Fruit fly (Drosophila melanogaster) whole organism, embryonic: Measurements from ENCODE around the gene elB.

Experiments used
- Abd-B ChIP-seq: fragments of 200-800 bp; sonication (Bioruptor generic); optimal IDR thresholded peaks from 2 replicates; lab custom pipeline; 2018; ENCODE audit warnings: missing biosample characterization, mild to moderate bottlenecking, missing genetic modification characterization, moderate library complexity
- Aef1 ChIP-seq: fragments of 200-800 bp; sonication (Bioruptor generic); IDR thresholded peaks from 3 replicates; pipeline ENCODE4 v1.3.6; 2022; ENCODE audit warnings: missing biosample characterization, missing genetic modification characterization
- Atf3 ChIP-seq: fragments of 200-800 bp; sonication (Bioruptor generic); optimal IDR thresholded peaks from 3 replicates; lab custom pipeline; 2016; ENCODE audit warnings: missing biosample characterization, missing genetic modification characterization
- B-H1 ChIP-seq: fragments of 200-800 bp; sonication (Bioruptor generic); IDR thresholded peaks from 3 replicates; pipeline ENCODE4 v1.3.6; 2022; ENCODE audit warnings: missing biosample characterization, missing genetic modification characterization
- Bgb ChIP-seq: fragments of 200-800 bp; sonication (Bioruptor generic); IDR thresholded peaks from 2 replicates; pipeline ENCODE4 v1.3.6; 2022; ENCODE audit warnings: missing biosample characterization, missing genetic modification characterization; ENCODE audit not compliant: partially characterized antibody
- CG10543 ChIP-seq: fragments of 200-800 bp; sonication (Bioruptor generic); optimal IDR thresholded peaks from 3 replicates; lab custom pipeline; 2017; ENCODE audit warnings: missing biosample characterization, mild to moderate bottlenecking, missing genetic modification characterization, moderate library complexity
- CG12659 ChIP-seq: fragments of 200-800 bp; sonication (Bioruptor generic); optimal IDR thresholded peaks from 3 replicates; lab custom pipeline; 2017; ENCODE audit warnings: mild to moderate bottlenecking, missing biosample characterization, missing genetic modification reagents, missing genetic modification characterization
- CG13424 ChIP-seq: fragments of 200-800 bp; sonication (Bioruptor generic); optimal IDR thresholded peaks from 2 replicates; lab custom pipeline; 2019; ENCODE audit warnings: missing biosample characterization, mild to moderate bottlenecking, missing genetic modification characterization, moderate library complexity
- CG15269 ChIP-seq: fragments of 200-800 bp; sonication (Bioruptor generic); optimal IDR thresholded peaks from 2 replicates; lab custom pipeline; 2018; ENCODE audit warnings: missing biosample characterization, mild to moderate bottlenecking, missing genetic modification characterization, moderate library complexity
- CG1647 ChIP-seq: fragments of 200-800 bp; sonication (Bioruptor generic); optimal IDR thresholded peaks from 3 replicates; lab custom pipeline; 2016; ENCODE audit warnings: missing biosample characterization, missing genetic modification characterization
- CG18476 ChIP-seq: fragments of 200-800 bp; sonication (Bioruptor generic); optimal IDR thresholded peaks from 2 replicates; lab custom pipeline; 2016; ENCODE audit warnings: missing biosample characterization, mild to moderate bottlenecking, missing genetic modification characterization
- CG2120 ChIP-seq: fragments of 200-800 bp; sonication (Bioruptor generic); optimal IDR thresholded peaks from 3 replicates; lab custom pipeline; 2016; ENCODE audit warnings: missing biosample characterization, missing genetic modification characterization
- CG2202 ChIP-seq: fragments of 200-800 bp; sonication (Bioruptor generic); optimal IDR thresholded peaks from 2 replicates; lab custom pipeline; 2018; ENCODE audit warnings: missing biosample characterization, mild to moderate bottlenecking, missing genetic modification characterization
- CG30431 ChIP-seq: fragments of 200-800 bp; sonication (Bioruptor generic); optimal IDR thresholded peaks from 2 replicates; lab custom pipeline; 2017; ENCODE audit warnings: missing biosample characterization, missing genetic modification characterization
- CG33557 ChIP-seq: fragments of 200-800 bp; sonication (Bioruptor generic); optimal IDR thresholded peaks from 2 replicates; lab custom pipeline; 2019; ENCODE audit warnings: missing biosample characterization, mild to moderate bottlenecking, missing genetic modification characterization, moderate library complexity
- CG5180 ChIP-seq: fragments of 200-800 bp; sonication (Bioruptor generic); optimal IDR thresholded peaks from 3 replicates; lab custom pipeline; 2017; ENCODE audit warnings: missing biosample characterization, missing genetic modification characterization, mild to moderate bottlenecking, moderate library complexity, missing genetic modification reagents
- CG5953 ChIP-seq: fragments of 200-800 bp; sonication (Bioruptor generic); IDR thresholded peaks from 2 replicates; pipeline ENCODE4 v1.3.6; 2022; ENCODE audit warnings: missing biosample characterization, missing genetic modification characterization
- CG6765 ChIP-seq: fragments of 200-800 bp; sonication (Bioruptor generic); optimal IDR thresholded peaks from 3 replicates; lab custom pipeline; 2017; ENCODE audit warnings: missing biosample characterization, mild to moderate bottlenecking, missing genetic modification characterization
- CG8359 ChIP-seq: fragments of 200-800 bp; sonication (Bioruptor generic); optimal IDR thresholded peaks from 2 replicates; lab custom pipeline; 2017; ENCODE audit warnings: missing biosample characterization, mild to moderate bottlenecking, missing genetic modification characterization, borderline replicate concordance
- CrebB ChIP-seq: fragments of 200-800 bp; sonication (Bioruptor generic); optimal IDR thresholded peaks from 3 replicates; lab custom pipeline; 2018; ENCODE audit warnings: missing biosample characterization, mild to moderate bottlenecking, missing genetic modification characterization
- Dfd ChIP-seq, 2 experiments: fragments of >200 bp; optimal IDR thresholded peaks; 2 replicates each; lab custom pipeline; 2017; ENCODE audit warnings: missing biosample characterization in 2 of 2, missing genetic modification characterization in 2 of 2
- E2f2 ChIP-seq: fragments of 200-800 bp; sonication (Bioruptor generic); IDR thresholded peaks from 2 replicates; pipeline ENCODE4 v1.3.6; 2022; ENCODE audit warnings: missing biosample characterization, missing genetic modification characterization
- Elba2 ChIP-seq: fragments of 200-800 bp; sonication (Bioruptor generic); optimal IDR thresholded peaks from 3 replicates; lab custom pipeline; 2016; ENCODE audit warnings: missing biosample characterization, missing genetic modification characterization
- HLH4C ChIP-seq: fragments of 200-800 bp; sonication (Bioruptor generic); IDR thresholded peaks from 3 replicates; pipeline ENCODE4 v1.3.6; 2022; ENCODE audit warnings: missing biosample characterization, missing genetic modification characterization; ENCODE audit not compliant: partially characterized antibody
- Hr78 ChIP-seq, 2 experiments: fragments of 200-800 bp in 1 of 2; fragments of >200 bp in 1 of 2; sonication (Bioruptor generic) in 1 of 2; optimal IDR thresholded peaks; 2 replicates each; lab custom pipeline; 2017 to 2019; ENCODE audit warnings: missing biosample characterization in 2 of 2, missing genetic modification characterization in 2 of 2, mild to moderate bottlenecking in 1 of 2, moderate library complexity in 1 of 2
- Hsf ChIP-seq: fragments of 200-800 bp; sonication (Bioruptor generic); optimal IDR thresholded peaks from 3 replicates; lab custom pipeline; 2016; ENCODE audit warnings: missing biosample characterization, missing genetic modification characterization
- Lhr ChIP-seq: fragments of 200-800 bp; sonication (Bioruptor generic); optimal IDR thresholded peaks from 3 replicates; lab custom pipeline; 2017; ENCODE audit warnings: mild to moderate bottlenecking, missing biosample characterization, missing genetic modification reagents, missing genetic modification characterization
- Trl ChIP-seq, 3 experiments: fragments of >200 bp in 2 of 3; fragments of 200-800 bp in 1 of 3; sonication (Bioruptor generic) in 1 of 3; optimal IDR thresholded peaks; 2 replicates in 1 of 3; 3 replicates in 2 of 3; lab custom pipeline; 2016 to 2017; ENCODE audit warnings: missing biosample characterization in 1 of 3, missing genetic modification characterization in 1 of 3
- ara ChIP-seq: fragments of 200-800 bp; sonication (Bioruptor generic); IDR thresholded peaks from 2 replicates; pipeline ENCODE4 v1.3.6; 2022; ENCODE audit warnings: missing biosample characterization, missing genetic modification characterization
- bsh ChIP-seq, 2 experiments: fragments of 200-800 bp; sonication (Bioruptor generic); optimal IDR thresholded peaks; 2 replicates each; lab custom pipeline; 2017 to 2018; ENCODE audit warnings: mild to moderate bottlenecking in 2 of 2, missing biosample characterization in 2 of 2, missing genetic modification characterization in 2 of 2, moderate library complexity in 1 of 2
- dm ChIP-seq: fragments of 200-800 bp; sonication (Bioruptor generic); optimal IDR thresholded peaks from 3 replicates; lab custom pipeline; 2016; ENCODE audit warnings: missing biosample characterization, missing genetic modification characterization
- gce ChIP-seq: fragments of 200-800 bp; sonication (Bioruptor generic); IDR thresholded peaks from 3 replicates; pipeline ENCODE4 v1.3.6; 2022; ENCODE audit warnings: missing biosample characterization, missing genetic modification characterization
- gro ChIP-seq: fragments of 200-800 bp; sonication (Bioruptor generic); optimal IDR thresholded peaks from 2 replicates; lab custom pipeline; 2016; ENCODE audit warnings: missing biosample characterization, missing genetic modification characterization
- hb ChIP-seq: fragments of 200-800 bp; sonication (Bioruptor generic); IDR thresholded peaks from 3 replicates; pipeline ENCODE4 v1.3.6; 2022; ENCODE audit warnings: missing biosample characterization, missing genetic modification characterization; ENCODE audit not compliant: partially characterized antibody
- hkb ChIP-seq, 2 experiments: fragments of 200-800 bp in 1 of 2; fragments of >200 bp in 1 of 2; sonication (Bioruptor generic) in 1 of 2; IDR thresholded peaks in 1 of 2; optimal IDR thresholded peaks in 1 of 2; 2 replicates each; pipeline versions ENCODE4 v1.3.6 to Lab custom; 2017 to 2022; ENCODE audit warnings: missing biosample characterization in 1 of 2, missing genetic modification characterization in 1 of 2
- kni ChIP-seq: fragments of 200-800 bp; sonication (Bioruptor generic); optimal IDR thresholded peaks from 3 replicates; lab custom pipeline; 2017; ENCODE audit warnings: mild to moderate bottlenecking, missing biosample characterization, missing genetic modification reagents, missing genetic modification characterization
- maf-S ChIP-seq: fragments of 200-800 bp; sonication (Bioruptor generic); optimal IDR thresholded peaks from 2 replicates; lab custom pipeline; 2016; ENCODE audit warnings: missing biosample characterization, missing genetic modification characterization
- onecut ChIP-seq: fragments of 200-800 bp; sonication (Bioruptor generic); IDR thresholded peaks from 2 replicates; pipeline ENCODE4 v1.3.6; 2022; ENCODE audit warnings: missing biosample characterization, missing genetic modification characterization
- p53 ChIP-seq: fragments of 200-800 bp; sonication (Bioruptor generic); optimal IDR thresholded peaks from 2 replicates; lab custom pipeline; 2016; ENCODE audit warnings: missing biosample characterization, missing genetic modification characterization
- pan ChIP-seq, 4 experiments: fragments of >200 bp in 3 of 4; fragments of 200-800 bp in 1 of 4; sonication (Bioruptor generic) in 1 of 4; optimal IDR thresholded peaks in 3 of 4; IDR thresholded peaks in 1 of 4; 2 replicates each; pipeline versions ENCODE4 v1.3.6 to Lab custom; 2017 to 2022; ENCODE audit warnings: missing biosample characterization in 2 of 4, missing genetic modification characterization in 2 of 4, mixed read lengths in 1 of 4
- pb ChIP-seq: fragments of 200-800 bp; sonication (Bioruptor generic); optimal IDR thresholded peaks from 3 replicates; lab custom pipeline; 2016; ENCODE audit warnings: missing biosample characterization, missing genetic modification characterization
- peb ChIP-seq: fragments of 200-800 bp; sonication (Bioruptor generic); IDR thresholded peaks from 2 replicates; pipeline ENCODE4 v1.3.6; 2022; ENCODE audit warnings: missing biosample characterization, missing genetic modification characterization
- prd ChIP-seq, 3 experiments: fragments of >200 bp in 2 of 3; fragments of 200-800 bp in 1 of 3; sonication (Bioruptor generic) in 1 of 3; optimal IDR thresholded peaks in 2 of 3; IDR thresholded peaks in 1 of 3; 2 replicates in 2 of 3; 3 replicates in 1 of 3; pipeline versions ENCODE4 v1.3.6 to Lab custom; 2017 to 2022; ENCODE audit warnings: missing biosample characterization in 1 of 3, missing genetic modification characterization in 1 of 3
- sqz ChIP-seq: fragments of 200-800 bp; sonication (Bioruptor generic); optimal IDR thresholded peaks from 3 replicates; lab custom pipeline; 2018; ENCODE audit warnings: missing biosample characterization, mild to moderate bottlenecking, missing genetic modification characterization
- ssp ChIP-seq: fragments of 200-800 bp; sonication (Bioruptor generic); IDR thresholded peaks from 2 replicates; pipeline ENCODE4 v1.3.6; 2022; ENCODE audit warnings: missing biosample characterization, missing genetic modification characterization
- unpg ChIP-seq: fragments of 200-800 bp; sonication (Bioruptor generic); optimal IDR thresholded peaks from 3 replicates; lab custom pipeline; 2018; ENCODE audit warnings: missing biosample characterization, mild to moderate bottlenecking, missing genetic modification characterization, moderate library complexity
- wdn ChIP-seq: fragments of 200-800 bp; sonication (Bioruptor generic); IDR thresholded peaks from 2 replicates; pipeline ENCODE4 v1.3.6; 2022; ENCODE audit warnings: missing biosample characterization, missing genetic modification characterization

Gene elB

DNA sequence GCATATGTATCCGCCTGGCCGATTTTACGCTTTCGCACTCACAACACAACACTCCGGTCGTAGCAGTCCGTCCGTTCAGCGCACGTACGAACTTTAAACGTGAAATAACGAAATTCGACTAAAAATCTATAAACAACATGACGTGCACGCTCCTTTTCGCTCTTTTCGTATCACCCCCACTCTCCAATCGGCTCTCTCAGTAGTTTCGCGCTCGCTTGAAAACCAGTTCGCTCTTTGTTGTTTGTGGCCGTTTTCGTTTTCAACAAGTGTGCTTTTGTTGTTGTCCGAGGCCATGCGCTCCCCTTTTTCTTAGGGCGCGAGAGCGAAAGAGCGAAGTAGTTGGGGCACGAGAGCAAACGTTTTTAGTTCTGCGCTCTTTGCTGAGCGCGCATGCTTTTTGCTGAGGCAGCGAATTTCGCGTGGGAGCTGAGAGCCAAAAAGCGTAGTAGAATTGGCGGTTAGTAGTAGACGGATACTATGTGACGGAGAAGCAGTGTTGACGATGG lies at the start of gene elB (continued):
- no peak for TF ChIP-seq pan (optimal IDR thresholded peaks at IDR 0.05; lab: Kevin White, UChicago)
- TF ChIP-seq pan (GFP tag; optimal IDR thresholded peaks at IDR 0.05 in 1 of 2, IDR thresholded peaks at IDR 0.05 in 1 of 2) = peak in 1 of 2 experiments; percentile 14
- TF ChIP-seq CG5180 = no peak
- TF ChIP-seq CG15269 (tag; lab: Kevin White, UChicago) = peak; percentile 33
- no peak for TF ChIP-seq ssp (GFP tag; lab: Robert Waterston, UW)
- no peak for TF ChIP-seq CG6765 (GFP tag; lab: Kevin White, UChicago)
- TF ChIP-seq CG5953 (GFP tag; lab: Robert Waterston, UW) = no peak
- TF ChIP-seq Trl (optimal IDR thresholded peaks at IDR 0.05; lab: Kevin White, UChicago) = peak; percentile 98 to 100
- TF ChIP-seq Trl (GFP tag; optimal IDR thresholded peaks at IDR 0.05; lab: Kevin White, UChicago) = peak; percentile 88
- no peak for TF ChIP-seq CG2202
- no peak for TF ChIP-seq CG30431 (GFP tag; lab: Kevin White, UChicago)
- no peak for TF ChIP-seq Atf3 (GFP tag; lab: Kevin White, UChicago)
- no peak for TF ChIP-seq CG18476 (GFP tag; lab: Kevin White, UChicago)
- TF ChIP-seq CG8359 = no peak
- no peak for TF ChIP-seq dm (GFP tag; lab: Kevin White, UChicago)
- no peak for TF ChIP-seq ara (GFP tag; lab: Robert Waterston, UW)
- no peak for TF ChIP-seq CG13424 (tag; lab: Kevin White, UChicago)
- TF ChIP-seq E2f2 (GFP tag; lab: Robert Waterston, UW) = no peak
- TF ChIP-seq Abd-B (GFP tag; lab: Kevin White, UChicago) = no peak
- peak; percentile 40; the same call in 1 of the 2 replicates for TF ChIP-seq Bgb (GFP tag; lab: Robert Waterston, UW)
- TF ChIP-seq sqz = peak; percentile 1
- TF ChIP-seq Hr78 (GFP tag; optimal IDR thresholded peaks at IDR 0.05; lab: Kevin White, UChicago) = no peak
- no peak; the same call in 2 of the 3 replicates for TF ChIP-seq gce (GFP tag; lab: Robert Waterston, UW)
- no peak for TF ChIP-seq Elba2
- TF ChIP-seq gro = peak; percentile 40
- no peak for TF ChIP-seq pb
- TF ChIP-seq CG12659 (GFP tag; lab: Kevin White, UChicago) = no peak
- no peak for TF ChIP-seq CG33557
- peak; percentile 21 for TF ChIP-seq CG2120
- no peak for TF ChIP-seq hkb (optimal IDR thresholded peaks at IDR 0.05; lab: Kevin White, UChicago)
- TF ChIP-seq hkb (GFP tag; IDR thresholded peaks at IDR 0.05; lab: Robert Waterston, UW) = peak; percentile 56
- TF ChIP-seq bsh (GFP tag; optimal IDR thresholded peaks at IDR 0.05; lab: Kevin White, UChicago) = peak in 1 of 2 experiments; percentile 12
- TF ChIP-seq Lhr (GFP tag; lab: Kevin White, UChicago) = no peak
- no peak for TF ChIP-seq wdn (GFP tag; lab: Robert Waterston, UW)
- peak; percentile 78 for TF ChIP-seq kni (GFP tag; lab: Kevin White, UChicago)
- TF ChIP-seq p53 = no peak
- no peak for TF ChIP-seq Dfd (GFP tag; optimal IDR thresholded peaks at IDR 0.05; lab: Kevin White, UChicago)
- TF ChIP-seq CG1647 (GFP tag; lab: Kevin White, UChicago) = no peak
- TF ChIP-seq unpg (GFP tag; lab: Kevin White, UChicago) = no peak
- peak; percentile 13 for TF ChIP-seq CrebB (tag; lab: Kevin White, UChicago)
- 0 out of 3 replicates have a peak, but pooled peaks have one; percentile 41 for TF ChIP-seq HLH4C
- TF ChIP-seq CG10543 (GFP tag; lab: Kevin White, UChicago) = no peak
- no peak; the same call in 2 of the 3 replicates for TF ChIP-seq B-H1 (GFP tag; lab: Robert Waterston, UW)
- TF ChIP-seq peb (GFP tag; lab: Robert Waterston, UW) = 0 out of 2 replicates have a peak, but pooled peaks have one; percentile 13
- peak; percentile 80 for TF ChIP-seq onecut
- TF ChIP-seq prd (optimal IDR thresholded peaks at IDR 0.05; lab: Kevin White, UChicago) = no peak
- TF ChIP-seq prd (GFP tag; IDR thresholded peaks at IDR 0.05; lab: Robert Waterston, UW) = no peak
- no peak for TF ChIP-seq Hsf (GFP tag; lab: Kevin White, UChicago)
- no peak for TF ChIP-seq maf-S (GFP tag; lab: Kevin White, UChicago)
- TF ChIP-seq hb = no peak
- TF ChIP-seq Aef1 (GFP tag; lab: Robert Waterston, UW) = peak; percentile 71
